Fruit fly (Drosophila melanogaster): ENCODE measurements around the gene epsilonCOP.

The epsilonCOP gene

dm6 chr2L:6455955-6456599, 32.8 kb upstream of the epsilonCOP start, which contains the start of gene frj (continued):
- TF ChIP-seq CG34224 (GFP tag; IDR thresholded peaks at IDR 0.05; ENCODE audit: partially characterized antibody) = 0 out of 3 replicates have a peak, but pooled peaks have one; percentile 38
- peak; percentile 57 for TF ChIP-seq CG12769 (tag; optimal IDR thresholded peaks at IDR 0.05)
- no peak for TF ChIP-seq lov (optimal IDR thresholded peaks at IDR 0.05)
- TF ChIP-seq lov (GFP tag; IDR thresholded peaks at IDR 0.05) = peak; percentile 47; the same call in 1 of the 3 replicates
- 0 out of 3 replicates have a peak, but pooled peaks have one; percentile 30 for TF ChIP-seq CG11695 (GFP tag; IDR thresholded peaks at IDR 0.05)
- peak; percentile 71 for TF ChIP-seq nerfin-1 (tag; optimal IDR thresholded peaks at IDR 0.05)
- no peak for TF ChIP-seq Tbp (GFP tag; optimal IDR thresholded peaks at IDR 0.05)
- peak; percentile 70 for TF ChIP-seq sob (GFP tag; IDR thresholded peaks at IDR 0.05)
- TF ChIP-seq her (GFP tag; optimal IDR thresholded peaks at IDR 0.05) = peak; percentile 48
- peak; percentile 51 for TF ChIP-seq CG6689 (GFP tag; IDR thresholded peaks at IDR 0.05)
- TF ChIP-seq CG14710 (tag; optimal IDR thresholded peaks at IDR 0.05) = peak; percentile 97
- no peak for TF ChIP-seq CG10321 (GFP tag; IDR thresholded peaks at IDR 0.05)
- TF ChIP-seq slbo (GFP tag; IDR thresholded peaks at IDR 0.05) = peak; percentile 84
- peak; percentile 80 for TF ChIP-seq Ptx1 (GFP tag; IDR thresholded peaks at IDR 0.05)
- peak; percentile 26 for TF ChIP-seq CG17568 (GFP tag; optimal IDR thresholded peaks at IDR 0.05)
- 0 out of 3 replicates have a peak, but pooled peaks have one; percentile 18 for TF ChIP-seq vnd (GFP tag; IDR thresholded peaks at IDR 0.05; ENCODE audit: partially characterized antibody)
- TF ChIP-seq vfl (GFP tag; optimal IDR thresholded peaks at IDR 0.05) = no peak
- TF ChIP-seq CG4328 (GFP tag; optimal IDR thresholded peaks at IDR 0.05) = peak; percentile 20
- TF ChIP-seq odd (GFP tag; optimal IDR thresholded peaks at IDR 0.05) = no peak
- peak; percentile 75 for TF ChIP-seq Hmr (GFP tag; optimal IDR thresholded peaks at IDR 0.05)
- peak; percentile 95 for TF ChIP-seq BEAF-32 (GFP tag; optimal IDR thresholded peaks at IDR 0.05)
- peak; percentile 32 for TF ChIP-seq Six4 (GFP tag; optimal IDR thresholded peaks at IDR 0.05)
- TF ChIP-seq CG9215 (GFP tag; IDR thresholded peaks at IDR 0.05) = peak; percentile 64
- peak; percentile 79 for TF ChIP-seq CG3847 (GFP tag; IDR thresholded peaks at IDR 0.05)
- peak; percentile 51 for TF ChIP-seq CG30431 (GFP tag; optimal IDR thresholded peaks at IDR 0.05)
- peak; percentile 57 for TF ChIP-seq sug (tag; optimal IDR thresholded peaks at IDR 0.05)
- peak; percentile 66 for TF ChIP-seq onecut (GFP tag; IDR thresholded peaks at IDR 0.05)
- TF ChIP-seq Side (GFP tag; optimal IDR thresholded peaks at IDR 0.05) = peak; percentile 38
- TF ChIP-seq CG1832 (GFP tag; optimal IDR thresholded peaks at IDR 0.05) = no peak
- TF ChIP-seq B-H1 (GFP tag; IDR thresholded peaks at IDR 0.05) = peak; percentile 39; the same call in 1 of the 3 replicates
- TF ChIP-seq CG7928 (GFP tag; optimal IDR thresholded peaks at IDR 0.05) = peak; percentile 54
- TF ChIP-seq CG7839 (tag; optimal IDR thresholded peaks at IDR 0.05) = peak; percentile 73
- TF ChIP-seq CG16815 (GFP tag; optimal IDR thresholded peaks at IDR 0.05) = peak; percentile 61
- no peak for TF ChIP-seq gce (GFP tag; IDR thresholded peaks at IDR 0.05)
- TF ChIP-seq CG10274 (GFP tag; optimal IDR thresholded peaks at IDR 0.05) = no peak
- TF ChIP-seq CG12104 (GFP tag; optimal IDR thresholded peaks at IDR 0.05) = peak; percentile 43
- peak; percentile 33 for TF ChIP-seq Usf (GFP tag; optimal IDR thresholded peaks at IDR 0.05)
- peak in 1 of 2 experiments; percentile 91 for TF ChIP-seq tll (GFP tag; optimal IDR thresholded peaks at IDR 0.05)
- TF ChIP-seq so (GFP tag; IDR thresholded peaks at IDR 0.05) = no peak
- 0 out of 2 replicates have a peak, but pooled peaks have one; percentile 5 for TF ChIP-seq stc (GFP tag; IDR thresholded peaks at IDR 0.05)
- TF ChIP-seq CG10209 (GFP tag; optimal IDR thresholded peaks at IDR 0.05) = peak; percentile 53
- peak; percentile 9 for TF ChIP-seq CG11723 (GFP tag; optimal IDR thresholded peaks at IDR 0.05)
- TF ChIP-seq grau (tag; optimal IDR thresholded peaks at IDR 0.05) = peak; percentile 77
- peak; percentile 42 for TF ChIP-seq eyg (GFP tag; optimal IDR thresholded peaks at IDR 0.05)
- no peak for TF ChIP-seq sens-2 (GFP tag; IDR thresholded peaks at IDR 0.05)
- no peak for TF ChIP-seq sima (GFP tag; optimal IDR thresholded peaks at IDR 0.05)
- TF ChIP-seq dpn (GFP tag; optimal IDR thresholded peaks at IDR 0.05) = peak; percentile 76 to 79
- TF ChIP-seq repo (GFP tag; optimal IDR thresholded peaks at IDR 0.05) = peak; percentile 27
- no peak for TF ChIP-seq CG31365 (tag; optimal IDR thresholded peaks at IDR 0.05)
- TF ChIP-seq Nf-YA (GFP tag; IDR thresholded peaks at IDR 0.05) = no peak

Measured in whole organism, embryonic.